Worm (Caenorhabditis elegans) whole organism, L1 larva: ENCODE data around the gene nhr-129.

Experiments used
- alr-1 ChIP-seq: fragments of 200-800 bp; sonication (Bioruptor generic); optimal IDR thresholded peaks from 2 replicates; lab custom pipeline; 2018; ENCODE audit warnings: borderline replicate concordance, mild to moderate bottlenecking, missing genetic modification characterization, missing compliant biosample characterization
- ama-1 ChIP-seq: fragments of 150-350 bp; optimal IDR thresholded peaks from 2 replicates; lab custom pipeline; 2014
- egl-27 ChIP-seq, 2 experiments: fragments of 150-350 bp in 1 of 2; sonication (generic microtip); optimal IDR thresholded peaks; 3 replicates each; lab custom pipeline; 2017 to 2018; ENCODE audit warnings: missing biosample characterization in 2 of 2, missing genetic modification characterization in 2 of 2, missing genetic modification reagents in 2 of 2
- grh-1 ChIP-seq: fragments of 200-800 bp; sonication (Bioruptor generic); IDR thresholded peaks from 2 replicates; pipeline ENCODE4 v1.3.6; 2022; ENCODE audit warnings: missing genetic modification reagents, missing genetic modification characterization, missing compliant biosample characterization
- mdl-1 ChIP-seq, 2 experiments: fragments of 150-350 bp; optimal IDR thresholded peaks; 2 replicates each; lab custom pipeline; 2014 to 2017; ENCODE audit warnings: missing biosample characterization in 2 of 2, missing genetic modification characterization in 2 of 2, inconsistent platforms in 1 of 2
- pag-3 ChIP-seq: sonication (generic microtip); optimal IDR thresholded peaks from 2 replicates; lab custom pipeline; 2017; ENCODE audit warnings: missing genetic modification characterization, mild to moderate bottlenecking, missing compliant biosample characterization, antibody characterized with exemption, borderline replicate concordance; ENCODE audit not compliant: insufficient read depth
- unc-130 ChIP-seq: fragments of 150-350 bp; optimal IDR thresholded peaks from 2 replicates; lab custom pipeline; 2017; ENCODE audit warnings: missing biosample characterization, missing genetic modification characterization, inconsistent platforms
- unc-62 ChIP-seq: fragments of 150-350 bp; optimal IDR thresholded peaks from 2 replicates; lab custom pipeline; 2014; ENCODE audit warnings: missing biosample characterization, missing genetic modification reagents, missing genetic modification characterization

DNA sequence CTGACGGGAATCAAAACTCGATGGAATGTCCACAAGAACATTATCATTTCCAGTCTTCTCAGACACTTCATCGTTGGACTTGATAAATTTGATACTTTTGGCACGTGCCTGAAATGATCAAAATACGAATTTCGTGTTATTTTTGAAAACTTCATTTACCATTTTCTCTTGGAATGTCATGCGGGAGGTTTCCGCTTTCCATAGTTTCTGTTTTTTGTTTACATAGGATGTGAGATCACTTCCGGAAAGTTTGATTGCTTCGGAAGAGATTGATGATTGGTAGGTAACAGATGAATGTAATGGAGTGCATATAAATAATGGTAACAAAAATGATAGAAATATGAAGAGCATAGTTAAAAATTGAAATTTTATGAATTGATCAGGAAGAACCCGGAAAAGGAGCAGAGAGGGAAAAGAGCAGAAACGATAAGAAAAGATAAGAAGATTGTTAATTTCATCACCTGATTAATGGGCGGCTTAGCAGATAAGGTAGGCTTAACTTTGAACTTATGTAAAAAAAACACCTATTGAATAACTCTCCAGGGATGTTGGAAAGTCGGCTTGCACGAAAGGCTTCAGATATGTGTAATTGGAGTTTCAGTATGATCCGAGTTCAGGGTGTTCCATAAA is 26.9 kb upstream of the nhr-129 start, which contains the start of gene F32H5.1:
- TF ChIP-seq unc-130 (tag; lab: Kevin White, UChicago) (no peak), unc-62 (GFP tag; lab: Kevin White, UChicago) (no peak), mdl-1 (tag; optimal IDR thresholded peaks at IDR 0.05; lab: Kevin White, UChicago) (no peak), grh-1 (GFP tag; lab: Robert Waterston, UW) (no peak), ama-1 (no peak), pag-3 (tag; lab: Kevin White, UChicago) (no peak), egl-27 (tag; optimal IDR thresholded peaks at IDR 0.05; lab: Kevin White, UChicago) (no peak), alr-1 (no peak)
